Worm (Caenorhabditis elegans): ENCODE data around the gene K03A1.4.
A peak's percentile ranks its signal among the peaks of the same experiment; 100 is the strongest.

- TF ChIP-seq unc-55 (GFP tag; optimal IDR thresholded peaks at IDR 0.05) (no peak), lin-11 (tag; optimal IDR thresholded peaks at IDR 0.05) (no peak), npax-4 (tag; optimal IDR thresholded peaks at IDR 0.05) (no peak), nhr-232 (tag; optimal IDR thresholded peaks at IDR 0.05) (no peak), elt-2 (tag; optimal IDR thresholded peaks at IDR 0.05) (peak; percentile 17), dmd-4 (tag; optimal IDR thresholded peaks at IDR 0.05; ENCODE audit: borderline replicate concordance) (no peak), fax-1 (tag; optimal IDR thresholded peaks at IDR 0.05) (no peak), ama-1 (optimal IDR thresholded peaks at IDR 0.05) (no peak), odd-2 (tag; optimal IDR thresholded peaks at IDR 0.05) (no peak), fkh-10 (GFP tag; optimal IDR thresholded peaks at IDR 0.05) (no peak), syd-9 (tag; optimal IDR thresholded peaks at IDR 0.05) (no peak), K02D7.2 (tag; optimal IDR thresholded peaks at IDR 0.05) (no peak), ceh-2 (tag; optimal IDR thresholded peaks at IDR 0.05) (no peak), ceh-18 (tag; optimal IDR thresholded peaks at IDR 0.05) (no peak)
Measured at ce11 chrX:7289565-7289964, 9.0 kb downstream of the K03A1.4 start.

Measured in whole organism, late embryonic.